Worm (Caenorhabditis elegans) whole organism, L1 larva: ENCODE data around the gene frpr-16.

Experiments
- F16B12.6 ChIP-seq: fragments of 150-350 bp; optimal IDR thresholded peaks from 2 replicates; lab custom pipeline; 2014; ENCODE audit warnings: missing biosample characterization, missing genetic modification characterization
- Y116A8C.19 ChIP-seq: sonication (generic microtip); optimal IDR thresholded peaks from 2 replicates; lab custom pipeline; 2016; ENCODE audit warnings: missing compliant biosample characterization, missing genetic modification characterization, borderline replicate concordance
- aly-2 ChIP-seq: fragments of 150-350 bp; optimal IDR thresholded peaks from 2 replicates; lab custom pipeline; 2014; ENCODE audit warnings: missing biosample characterization, missing genetic modification characterization
- ceh-63 ChIP-seq: fragments of 200-800 bp; sonication (Bioruptor generic); optimal IDR thresholded peaks from 2 replicates; lab custom pipeline; 2018; ENCODE audit warnings: mild to moderate bottlenecking, missing genetic modification characterization, missing compliant biosample characterization
- ceh-8 ChIP-seq: fragments of 200-800 bp; sonication (Bioruptor generic); optimal IDR thresholded peaks from 2 replicates; lab custom pipeline; 2018; ENCODE audit warnings: mild to moderate bottlenecking, missing genetic modification characterization, moderate library complexity, missing compliant biosample characterization
- ces-1 ChIP-seq: fragments of 150-350 bp; optimal IDR thresholded peaks from 2 replicates; lab custom pipeline; 2014; ENCODE audit warnings: missing biosample characterization, missing genetic modification reagents, missing genetic modification characterization
- dpl-1 ChIP-seq, 3 experiments: fragments of 150-350 bp in 2 of 3; sonication (generic microtip) in 1 of 3; optimal IDR thresholded peaks; 2 replicates each; lab custom pipeline; 2014 to 2017; ENCODE audit warnings: missing biosample characterization in 3 of 3, missing genetic modification characterization in 3 of 3, missing genetic modification reagents in 3 of 3
- dsc-1 ChIP-seq: sonication (generic microtip); optimal IDR thresholded peaks from 2 replicates; lab custom pipeline; 2016; ENCODE audit warnings: mild to moderate bottlenecking, missing genetic modification characterization, missing compliant biosample characterization
- efl-1 ChIP-seq, 4 experiments: fragments of 150-350 bp; optimal IDR thresholded peaks in 3 of 4; peaks in 1 of 4; 1 replicate in 1 of 4; 2 replicates in 3 of 4; lab custom pipeline; 2014; ENCODE audit warnings: missing biosample characterization in 2 of 4, missing genetic modification characterization in 2 of 4, missing genetic modification reagents in 2 of 4
- egl-13 ChIP-seq: sonication (generic microtip); optimal IDR thresholded peaks from 2 replicates; lab custom pipeline; 2016; ENCODE audit warnings: missing genotype, missing genetic modification reagents, missing genetic modification characterization, missing compliant biosample characterization
- egl-27 ChIP-seq, 2 experiments: fragments of 150-350 bp in 1 of 2; sonication (generic microtip); optimal IDR thresholded peaks; 3 replicates each; lab custom pipeline; 2017 to 2018; ENCODE audit warnings: missing biosample characterization in 2 of 2, missing genetic modification characterization in 2 of 2, missing genetic modification reagents in 2 of 2
- elt-3 ChIP-seq, 6 experiments: fragments of 150-350 bp in 1 of 6; sonication (generic microtip); optimal IDR thresholded peaks; 2 replicates each; lab custom pipeline; 2017 to 2018; ENCODE audit warnings: missing biosample characterization in 6 of 6, missing genetic modification characterization in 6 of 6, inconsistent platforms in 1 of 6
- fkh-10 ChIP-seq: sonication (generic microtip); optimal IDR thresholded peaks from 2 replicates; lab custom pipeline; 2017; ENCODE audit warnings: missing biosample characterization, missing genetic modification reagents, missing genetic modification characterization
- grh-1 ChIP-seq: fragments of 200-800 bp; sonication (Bioruptor generic); IDR thresholded peaks from 2 replicates; pipeline ENCODE4 v1.3.6; 2022; ENCODE audit warnings: missing genetic modification reagents, missing genetic modification characterization, missing compliant biosample characterization
- hlh-4 ChIP-seq: sonication (generic microtip); optimal IDR thresholded peaks from 2 replicates; lab custom pipeline; 2016; ENCODE audit warnings: mild to moderate bottlenecking, missing genetic modification characterization, missing compliant biosample characterization
- irx-1 ChIP-seq: sonication (generic microtip); optimal IDR thresholded peaks from 2 replicates; lab custom pipeline; 2016; ENCODE audit warnings: missing genetic modification characterization, missing compliant biosample characterization
- isw-1 ChIP-seq: fragments of 200-800 bp; sonication (Bioruptor generic); IDR thresholded peaks from 2 replicates; pipeline ENCODE4 v1.3.6; 2022; ENCODE audit warnings: missing genetic modification characterization, missing compliant biosample characterization
- jun-1 ChIP-seq: fragments of 150-350 bp; optimal IDR thresholded peaks from 2 replicates; lab custom pipeline; 2014; ENCODE audit warnings: missing biosample characterization, missing genetic modification reagents, missing genetic modification characterization
- lin-13 ChIP-seq: fragments of 150-350 bp; optimal IDR thresholded peaks from 2 replicates; lab custom pipeline; 2014; ENCODE audit warnings: missing biosample characterization, missing genetic modification reagents, missing genetic modification characterization
- lin-39 ChIP-seq: fragments of 150-350 bp; optimal IDR thresholded peaks from 2 replicates; lab custom pipeline; 2014; ENCODE audit warnings: missing biosample characterization, missing genetic modification reagents, missing genetic modification characterization
- nhr-11 ChIP-seq: fragments of 150-350 bp; optimal IDR thresholded peaks from 2 replicates; lab custom pipeline; 2014; ENCODE audit warnings: missing biosample characterization, missing genetic modification characterization
- nhr-12 ChIP-seq: sonication (generic microtip); optimal IDR thresholded peaks from 2 replicates; lab custom pipeline; 2017; ENCODE audit warnings: missing biosample characterization, missing genetic modification characterization
- nhr-20 ChIP-seq: sonication (generic microtip); optimal IDR thresholded peaks from 2 replicates; lab custom pipeline; 2016; ENCODE audit warnings: mild to moderate bottlenecking, missing genetic modification characterization, missing compliant biosample characterization
- nhr-47 ChIP-seq: sonication (generic microtip); optimal IDR thresholded peaks from 2 replicates; lab custom pipeline; 2016; ENCODE audit warnings: mild to moderate bottlenecking, missing genetic modification characterization, moderate library complexity, missing compliant biosample characterization
- nhr-71 ChIP-seq: sonication (generic microtip); optimal IDR thresholded peaks from 2 replicates; lab custom pipeline; 2016; ENCODE audit warnings: mild to moderate bottlenecking, missing genetic modification characterization, moderate library complexity, missing compliant biosample characterization
- nhr-76 ChIP-seq: sonication (generic microtip); optimal IDR thresholded peaks from 2 replicates; lab custom pipeline; 2017; ENCODE audit warnings: missing biosample characterization, missing genetic modification characterization
- nhr-84 ChIP-seq: sonication (generic microtip); optimal IDR thresholded peaks from 2 replicates; lab custom pipeline; 2017; ENCODE audit warnings: missing biosample characterization, missing genetic modification characterization
- nhr-90 ChIP-seq: sonication (generic microtip); optimal IDR thresholded peaks from 2 replicates; lab custom pipeline; 2016; ENCODE audit warnings: mild to moderate bottlenecking, missing genetic modification characterization, missing compliant biosample characterization; ENCODE audit not compliant: poor library complexity
- pag-3 ChIP-seq: sonication (generic microtip); optimal IDR thresholded peaks from 2 replicates; lab custom pipeline; 2017; ENCODE audit warnings: missing genetic modification characterization, mild to moderate bottlenecking, missing compliant biosample characterization, antibody characterized with exemption, borderline replicate concordance; ENCODE audit not compliant: insufficient read depth
- pax-3 ChIP-seq: fragments of 200-800 bp; sonication (Bioruptor generic); optimal IDR thresholded peaks from 2 replicates; lab custom pipeline; 2018; ENCODE audit warnings: mild to moderate bottlenecking, missing genetic modification characterization, moderate library complexity, missing compliant biosample characterization
- skn-1 ChIP-seq: fragments of 150-350 bp; optimal IDR thresholded peaks from 2 replicates; lab custom pipeline; 2014; ENCODE audit warnings: missing biosample characterization, missing genetic modification characterization
- snu-23 ChIP-seq: sonication (generic microtip); optimal IDR thresholded peaks from 2 replicates; lab custom pipeline; 2016; ENCODE audit warnings: missing genetic modification characterization, missing compliant biosample characterization
- sptf-1 ChIP-seq: fragments of 150-350 bp; optimal IDR thresholded peaks from 2 replicates; lab custom pipeline; 2014; ENCODE audit warnings: missing biosample characterization, missing genetic modification characterization
- tbx-2 ChIP-seq: sonication (generic microtip); optimal IDR thresholded peaks from 2 replicates; lab custom pipeline; 2016; ENCODE audit warnings: missing genetic modification characterization, missing compliant biosample characterization
- tlp-1 ChIP-seq: fragments of 150-350 bp; optimal IDR thresholded peaks from 2 replicates; lab custom pipeline; 2014; ENCODE audit warnings: missing biosample characterization, missing genetic modification characterization
- unc-130 ChIP-seq: fragments of 150-350 bp; optimal IDR thresholded peaks from 2 replicates; lab custom pipeline; 2017; ENCODE audit warnings: missing biosample characterization, missing genetic modification characterization, inconsistent platforms
- unc-98 ChIP-seq: fragments of 200-800 bp; sonication (Bioruptor generic); IDR thresholded peaks from 2 replicates; pipeline ENCODE4 v1.3.6; 2022; ENCODE audit warnings: missing genetic modification characterization, missing compliant biosample characterization
- zag-1 ChIP-seq: fragments of 150-350 bp; optimal IDR thresholded peaks from 2 replicates; lab custom pipeline; 2014; ENCODE audit warnings: missing biosample characterization, missing genetic modification characterization
- zip-4 ChIP-seq: fragments of 200-800 bp; sonication (Bioruptor generic); optimal IDR thresholded peaks from 2 replicates; lab custom pipeline; 2018; ENCODE audit warnings: mild to moderate bottlenecking, missing genetic modification characterization, moderate library complexity, missing compliant biosample characterization
- ztf-4 ChIP-seq: fragments of 150-350 bp; optimal IDR thresholded peaks from 2 replicates; lab custom pipeline; 2014; ENCODE audit warnings: missing biosample characterization, missing genetic modification characterization

The frpr-16 gene

DNA sequence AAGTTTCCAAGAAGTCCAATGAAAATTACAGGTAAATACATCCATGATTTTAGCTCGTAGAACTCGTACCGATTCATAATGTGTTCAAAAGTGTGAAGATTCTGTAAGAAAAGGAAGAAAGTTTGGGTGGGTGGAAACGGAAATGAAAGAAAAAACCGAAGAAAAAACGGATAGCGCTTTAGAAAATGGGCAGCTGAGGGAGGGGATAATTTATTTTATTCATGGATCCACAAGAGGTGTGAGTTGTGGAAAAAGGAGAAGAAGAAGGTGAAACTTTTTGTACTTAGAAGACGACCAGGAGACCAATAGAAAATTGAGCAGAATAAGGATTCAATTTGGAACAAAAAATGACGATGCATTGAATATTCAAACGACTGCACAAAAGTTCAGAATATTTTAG lies at the start of gene frpr-16:
frpr-16 (minus strand) TSS at position 101 of the 400 bp plus-strand sequence.
- no peak for TF ChIP-seq elt-3 (tag; optimal IDR thresholded peaks at IDR 0.05; lab: Kevin White, UChicago)
- no peak for TF ChIP-seq nhr-12 (tag; lab: Kevin White, UChicago)
- TF ChIP-seq aly-2 (tag; lab: Kevin White, UChicago), result no peak
- TF ChIP-seq zag-1 (tag; lab: Kevin White, UChicago), result no peak
- no peak for TF ChIP-seq tlp-1 (tag; lab: Kevin White, UChicago)
- TF ChIP-seq pag-3, result no peak
- no peak for TF ChIP-seq nhr-84 (tag; lab: Kevin White, UChicago)
- TF ChIP-seq ceh-8 (GFP tag; lab: Kevin White, UChicago), result no peak
- no peak for TF ChIP-seq unc-130 (tag; lab: Kevin White, UChicago)
- TF ChIP-seq efl-1 (optimal IDR thresholded peaks at IDR 0.05; lab: Kevin White, UChicago), result no peak
- TF ChIP-seq efl-1 (GFP tag; optimal IDR thresholded peaks at IDR 0.05 in 1 of 2; lab: Kevin White, UChicago), result no peak

DNA sequence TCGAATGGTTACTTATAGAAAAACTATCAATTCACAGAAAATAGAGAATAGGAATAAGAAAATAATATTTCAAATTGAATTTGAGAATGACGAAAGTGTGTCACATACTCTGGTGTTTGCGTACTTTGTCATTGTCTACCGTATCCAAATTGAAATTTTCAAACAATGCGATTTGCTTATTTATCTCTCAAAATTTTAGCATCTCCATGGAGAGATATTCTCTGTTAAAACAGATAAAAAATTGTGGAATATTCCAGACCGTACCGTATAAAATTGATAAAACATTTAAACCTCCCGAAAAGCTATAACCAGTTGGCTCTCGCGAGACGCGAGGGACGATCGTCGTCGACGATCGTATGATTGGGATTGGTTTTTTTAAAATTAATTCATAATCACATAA lies 49.7 kb upstream of the frpr-16 start, which contains the start of gene fbf-1:
fbf-1 (minus strand) TSS at position 101 of the 400 bp plus-strand sequence.
- TF ChIP-seq nhr-71 (tag; lab: Kevin White, UChicago) (no peak), egl-13 (no peak), dpl-1 (GFP tag; optimal IDR thresholded peaks at IDR 0.05; lab: Kevin White, UChicago) (no peak), dsc-1 (tag; lab: Kevin White, UChicago) (no peak), egl-27 (tag; optimal IDR thresholded peaks at IDR 0.05; lab: Kevin White, UChicago) (no peak), nhr-47 (tag; lab: Kevin White, UChicago) (no peak), sptf-1 (tag; lab: Kevin White, UChicago) (no peak), ceh-63 (GFP tag; lab: Kevin White, UChicago) (no peak), ces-1 (no peak), fkh-10 (GFP tag; lab: Kevin White, UChicago) (no peak), snu-23 (GFP tag; lab: Kevin White, UChicago) (no peak), lin-13 (GFP tag; lab: Kevin White, UChicago) (no peak), nhr-12 (tag; lab: Kevin White, UChicago) (no peak), grh-1 (GFP tag; lab: Robert Waterston, UW) (no peak), hlh-4 (tag; lab: Kevin White, UChicago) (no peak), unc-98 (GFP tag; lab: Robert Waterston, UW) (no peak)

DNA sequence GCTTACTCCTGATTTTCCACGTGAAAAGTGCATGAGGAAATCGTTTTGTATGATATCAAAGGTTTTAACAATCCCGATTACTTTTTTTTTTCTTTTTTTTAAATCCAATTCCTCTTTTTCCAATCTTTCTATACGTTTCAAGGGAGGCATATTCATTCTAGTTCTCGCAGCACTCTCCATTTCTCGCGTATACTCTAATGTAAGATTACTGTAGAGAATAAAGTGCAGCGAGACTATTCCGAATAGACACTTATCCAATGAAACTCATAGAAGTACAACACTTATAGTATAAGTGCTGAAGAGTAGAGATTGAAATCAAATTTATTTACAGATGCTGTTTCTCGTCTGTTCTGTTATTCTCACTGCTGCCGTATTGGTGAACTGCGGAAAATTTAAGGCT lies 46.6 kb upstream of the frpr-16 start, which contains the start of gene H12I13.6:
H12I13.6 (plus strand) TSS at position 301 of the 400 bp plus-strand sequence.
- no peak for TF ChIP-seq lin-39 (tag; lab: Kevin White, UChicago)
- no peak for TF ChIP-seq nhr-90 (tag; lab: Kevin White, UChicago)
- TF ChIP-seq aly-2 (tag; lab: Kevin White, UChicago), result no peak
- no peak for TF ChIP-seq irx-1 (tag; lab: Kevin White, UChicago)
- no peak for TF ChIP-seq zip-4

DNA sequence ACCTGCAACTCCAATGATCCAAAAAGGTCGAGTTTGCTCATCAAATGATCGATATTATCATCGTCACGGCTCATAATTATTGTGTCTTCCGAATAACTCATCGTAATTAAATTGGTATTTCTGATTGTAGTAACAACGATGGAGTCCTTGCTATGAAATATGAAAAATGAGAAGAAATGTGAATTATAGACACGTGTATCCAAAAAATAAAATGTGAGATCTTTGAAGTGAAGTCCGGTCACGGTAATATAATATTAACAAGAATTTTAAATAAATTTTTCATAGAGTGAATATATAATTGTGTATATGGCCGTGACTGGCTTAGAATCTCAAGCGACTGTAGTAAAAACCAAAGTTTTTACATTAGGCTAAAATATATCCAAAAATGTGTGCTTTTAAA lies 36.1 kb upstream of the frpr-16 start, which contains the start of gene H12I13.1:
H12I13.1 (minus strand) TSS at position 101 of the 400 bp plus-strand sequence.
- TF ChIP-seq Y116A8C.19 (no peak), nhr-11 (no peak), fkh-10 (GFP tag; lab: Kevin White, UChicago) (no peak), F16B12.6 (tag; lab: Kevin White, UChicago) (no peak), nhr-76 (tag; lab: Kevin White, UChicago) (no peak), jun-1 (tag; lab: Kevin White, UChicago) (no peak), isw-1 (GFP tag; lab: Robert Waterston, UW) (no peak), snu-23 (GFP tag; lab: Kevin White, UChicago) (no peak), ztf-4 (tag; lab: Kevin White, UChicago) (no peak), tbx-2 (no peak), skn-1 (no peak), nhr-20 (tag; lab: Kevin White, UChicago) (no peak), pax-3 (tag; lab: Kevin White, UChicago) (no peak), nhr-84 (tag; lab: Kevin White, UChicago) (no peak)
